Worm (Caenorhabditis elegans) whole organism, L1 larva: ENCODE measurements around the gene F22H10.3.

ENCODE experiments used
- ama-1 ChIP-seq: fragments of 150-350 bp; optimal IDR thresholded peaks from 2 replicates; lab custom pipeline; 2014
- fkh-10 ChIP-seq: sonication (generic microtip); optimal IDR thresholded peaks from 2 replicates; lab custom pipeline; 2017; ENCODE audit warnings: missing biosample characterization, missing genetic modification reagents, missing genetic modification characterization
- skn-1 ChIP-seq: fragments of 150-350 bp; optimal IDR thresholded peaks from 2 replicates; lab custom pipeline; 2014; ENCODE audit warnings: missing biosample characterization, missing genetic modification characterization
- xbp-1 ChIP-seq: sonication (generic microtip); optimal IDR thresholded peaks from 2 replicates; lab custom pipeline; 2016; ENCODE audit warnings: missing genetic modification characterization, missing compliant biosample characterization

DNA sequence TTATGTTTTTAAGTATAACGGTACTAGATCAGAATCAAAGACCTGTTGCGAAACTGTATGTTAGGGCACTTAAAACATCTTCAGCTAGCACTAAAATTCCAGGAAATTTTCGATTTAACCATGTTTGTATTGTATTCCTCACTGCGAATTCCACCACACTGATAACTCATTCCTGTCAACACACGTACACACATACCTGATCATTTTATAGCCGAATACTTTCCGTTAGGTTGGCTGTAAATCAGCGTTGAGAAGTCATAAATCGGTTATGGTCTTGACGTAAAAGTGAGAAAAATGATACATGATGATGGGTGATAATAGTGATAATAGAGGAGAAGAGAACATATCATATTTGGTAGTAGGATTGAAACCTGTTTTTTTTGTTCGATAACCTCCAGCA lies 1.8 kb downstream of the F22H10.3 start:
- TF ChIP-seq xbp-1 (tag; lab: Kevin White, UChicago) (no peak), skn-1 (tag; lab: Kevin White, UChicago) (no peak), fkh-10 (no peak), ama-1 (lab: Kevin White, UChicago) (no peak)
